Fruit fly (Drosophila melanogaster): Measurements from ENCODE around the gene ago.

ago gene

dm6 chr3L:4270949-4271827 lies 17.1 kb upstream of the ago start:
- TF ChIP-seq Clk (GFP tag; optimal IDR thresholded peaks at IDR 0.05) (no peak), CG5204 (GFP tag; optimal IDR thresholded peaks at IDR 0.05) (no peak), cic (GFP tag; optimal IDR thresholded peaks at IDR 0.05) (no peak), CG12768 (GFP tag; optimal IDR thresholded peaks at IDR 0.05) (no peak), Crg-1 (GFP tag; optimal IDR thresholded peaks at IDR 0.05) (no peak)

- TF ChIP-seq ovo (GFP tag; optimal IDR thresholded peaks at IDR 0.05) (no peak), kay (GFP tag; ENCODE audit: borderline replicate concordance) (no peak), Mnt (GFP tag; optimal IDR thresholded peaks at IDR 0.05) (no peak), Hr96 (GFP tag; optimal IDR thresholded peaks at IDR 0.05) (no peak), CG11617 (GFP tag; optimal IDR thresholded peaks at IDR 0.05) (no peak), CG14711 (tag; optimal IDR thresholded peaks at IDR 0.05) (no peak), CG12768 (GFP tag; optimal IDR thresholded peaks at IDR 0.05) (no peak)
These were observed 15.8 kb upstream of the ago start for dm6 chr3L:4269920-4270319.

- TF ChIP-seq Crg-1 (GFP tag; optimal IDR thresholded peaks at IDR 0.05) (no peak), kay (GFP tag; ENCODE audit: borderline replicate concordance) (no peak), ovo (GFP tag; optimal IDR thresholded peaks at IDR 0.05) (no peak), CG7101 (tag; optimal IDR thresholded peaks at IDR 0.05) (no peak), cnc (optimal IDR thresholded peaks at IDR 0.05) (no peak), CG33017 (tag; optimal IDR thresholded peaks at IDR 0.05) (no peak), pad (GFP tag; optimal IDR thresholded peaks at IDR 0.05) (no peak), Clk (GFP tag; optimal IDR thresholded peaks at IDR 0.05) (no peak), CG5204 (GFP tag; optimal IDR thresholded peaks at IDR 0.05) (no peak), CG11617 (GFP tag; optimal IDR thresholded peaks at IDR 0.05) (no peak), CG1620 (GFP tag; optimal IDR thresholded peaks at IDR 0.05) (no peak)
These were observed 15.1 kb upstream of the ago start for dm6 chr3L:4269208-4269607.

- no peak for TF ChIP-seq cnc (optimal IDR thresholded peaks at IDR 0.05)
- TF ChIP-seq Hr96 (GFP tag; optimal IDR thresholded peaks at IDR 0.05), result no peak
- TF ChIP-seq bab1 (GFP tag; optimal IDR thresholded peaks at IDR 0.05), result no peak
These were observed 13.3 kb upstream of the ago start, which contains the start of gene CG33764 for dm6 chr3L:4267403-4267802. CG33764 (minus strand) TSS chr3L:4267503.

dm6 chr3L:4265836-4266235 lies 11.7 kb upstream of the ago start:
- no peak for TF ChIP-seq CG11617 (GFP tag; optimal IDR thresholded peaks at IDR 0.05)
- no peak for TF ChIP-seq cic (GFP tag; optimal IDR thresholded peaks at IDR 0.05)
- TF ChIP-seq CG7101 (tag; optimal IDR thresholded peaks at IDR 0.05), result no peak
- TF ChIP-seq Crg-1 (GFP tag; optimal IDR thresholded peaks at IDR 0.05), result no peak
- no peak for TF ChIP-seq CG5204 (GFP tag; optimal IDR thresholded peaks at IDR 0.05)
- TF ChIP-seq bab1 (GFP tag; optimal IDR thresholded peaks at IDR 0.05), result no peak
- TF ChIP-seq CG33017 (tag; optimal IDR thresholded peaks at IDR 0.05), result no peak
- TF ChIP-seq tj (GFP tag; optimal IDR thresholded peaks at IDR 0.05), result no peak
- TF ChIP-seq CG7045 (GFP tag; optimal IDR thresholded peaks at IDR 0.05), result no peak
- no peak for TF ChIP-seq Hr96 (GFP tag; optimal IDR thresholded peaks at IDR 0.05)
- no peak for TF ChIP-seq kay (GFP tag; ENCODE audit: borderline replicate concordance)
- no peak for TF ChIP-seq cnc (optimal IDR thresholded peaks at IDR 0.05)
- no peak for TF ChIP-seq Mnt (GFP tag; optimal IDR thresholded peaks at IDR 0.05)
- no peak for TF ChIP-seq CG1620 (GFP tag; optimal IDR thresholded peaks at IDR 0.05)
- TF ChIP-seq CG12768 (GFP tag; optimal IDR thresholded peaks at IDR 0.05), result no peak
- no peak for TF ChIP-seq pad (GFP tag; optimal IDR thresholded peaks at IDR 0.05)
- no peak for TF ChIP-seq Clk (GFP tag; optimal IDR thresholded peaks at IDR 0.05)
- TF ChIP-seq CG14711 (tag; optimal IDR thresholded peaks at IDR 0.05), result no peak
- TF ChIP-seq ovo (GFP tag; optimal IDR thresholded peaks at IDR 0.05), result no peak

- no peak for TF ChIP-seq bab1 (GFP tag; optimal IDR thresholded peaks at IDR 0.05)
- no peak for TF ChIP-seq toe (GFP tag; optimal IDR thresholded peaks at IDR 0.05)
- TF ChIP-seq Clk (GFP tag; optimal IDR thresholded peaks at IDR 0.05), result no peak
- no peak for TF ChIP-seq ovo (GFP tag; optimal IDR thresholded peaks at IDR 0.05)
- TF ChIP-seq CG7101 (tag; optimal IDR thresholded peaks at IDR 0.05), result no peak
- no peak for TF ChIP-seq cnc (optimal IDR thresholded peaks at IDR 0.05)
- TF ChIP-seq Crg-1 (GFP tag; optimal IDR thresholded peaks at IDR 0.05), result no peak
- no peak for TF ChIP-seq tj (GFP tag; optimal IDR thresholded peaks at IDR 0.05)
- TF ChIP-seq cic (GFP tag; optimal IDR thresholded peaks at IDR 0.05), result no peak
- no peak for TF ChIP-seq CG11617 (GFP tag; optimal IDR thresholded peaks at IDR 0.05)
- no peak for TF ChIP-seq CG14711 (tag; optimal IDR thresholded peaks at IDR 0.05)
- TF ChIP-seq kay (GFP tag; ENCODE audit: borderline replicate concordance), result no peak
- no peak for TF ChIP-seq CG12768 (GFP tag; optimal IDR thresholded peaks at IDR 0.05)
- no peak for TF ChIP-seq Hr96 (GFP tag; optimal IDR thresholded peaks at IDR 0.05)
- TF ChIP-seq CG5204 (GFP tag; optimal IDR thresholded peaks at IDR 0.05), result no peak
- TF ChIP-seq Mnt (GFP tag; optimal IDR thresholded peaks at IDR 0.05), result no peak
- TF ChIP-seq CG33017 (tag; optimal IDR thresholded peaks at IDR 0.05), result no peak
- TF ChIP-seq CG1620 (GFP tag; optimal IDR thresholded peaks at IDR 0.05), result no peak
- no peak for TF ChIP-seq CG7045 (GFP tag; optimal IDR thresholded peaks at IDR 0.05)
- no peak for TF ChIP-seq pad (GFP tag; optimal IDR thresholded peaks at IDR 0.05)
These were observed 10.9 kb upstream of the ago start for dm6 chr3L:4264963-4265362.

dm6 chr3L:4263502-4263901 lies 9.4 kb upstream of the ago start, which contains the start of gene CG1273:
CG1273 (plus strand) TSS chr3L:4263719.
- TF ChIP-seq bab1 (GFP tag; optimal IDR thresholded peaks at IDR 0.05) (no peak), CG12768 (GFP tag; optimal IDR thresholded peaks at IDR 0.05) (no peak), ovo (GFP tag; optimal IDR thresholded peaks at IDR 0.05) (no peak), cic (GFP tag; optimal IDR thresholded peaks at IDR 0.05) (no peak), pad (GFP tag; optimal IDR thresholded peaks at IDR 0.05) (no peak), Mnt (GFP tag; optimal IDR thresholded peaks at IDR 0.05) (no peak), cnc (optimal IDR thresholded peaks at IDR 0.05) (no peak), kay (GFP tag; ENCODE audit: borderline replicate concordance) (no peak), CG14711 (tag; optimal IDR thresholded peaks at IDR 0.05) (no peak), Crg-1 (GFP tag; optimal IDR thresholded peaks at IDR 0.05) (no peak), CG33017 (tag; optimal IDR thresholded peaks at IDR 0.05) (no peak), CG5204 (GFP tag; optimal IDR thresholded peaks at IDR 0.05) (no peak), CG7045 (GFP tag; optimal IDR thresholded peaks at IDR 0.05) (no peak), tj (GFP tag; optimal IDR thresholded peaks at IDR 0.05) (no peak), Hr96 (GFP tag; optimal IDR thresholded peaks at IDR 0.05) (no peak), CG1620 (GFP tag; optimal IDR thresholded peaks at IDR 0.05) (no peak), toe (GFP tag; optimal IDR thresholded peaks at IDR 0.05) (no peak), Clk (GFP tag; optimal IDR thresholded peaks at IDR 0.05) (no peak), CG11617 (GFP tag; optimal IDR thresholded peaks at IDR 0.05) (no peak)
